Worm (Caenorhabditis elegans): ENCODE data around the gene mig-6.

DNA sequence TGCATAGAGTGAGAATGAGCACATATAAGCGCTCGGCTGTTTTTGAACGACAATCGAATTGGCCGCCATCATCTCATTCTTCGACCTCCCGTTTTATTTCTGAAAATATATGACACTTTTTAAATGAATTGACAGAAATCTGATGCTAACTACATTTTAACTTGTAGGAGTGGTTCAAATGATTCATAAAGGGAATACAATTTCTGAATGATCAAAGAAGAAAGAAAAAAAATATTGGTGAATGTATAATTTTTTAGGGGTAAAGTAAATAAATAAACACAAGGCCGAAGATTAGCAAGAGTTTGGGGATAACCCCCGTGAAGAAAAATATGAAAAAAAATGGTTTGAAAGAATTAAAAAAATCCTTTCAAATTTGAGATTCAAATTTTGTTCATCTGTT, 37.6 kb downstream of the mig-6 start, which contains the start of gene C37C3.11:
- TF ChIP-seq nfya-1 (tag; optimal IDR thresholded peaks at IDR 0.05; ENCODE audit: borderline replicate concordance, insufficient read depth) (no peak), let-526 (GFP tag; IDR thresholded peaks at IDR 0.05) (no peak), F39B2.1 (GFP tag; IDR thresholded peaks at IDR 0.05) (no peak), unc-62 (GFP tag; optimal IDR thresholded peaks at IDR 0.05) (no peak), snpc-3.4 (tag; optimal IDR thresholded peaks at IDR 0.05) (no peak), bed-1 (GFP tag; IDR thresholded peaks at IDR 0.05) (no peak)

Measured in whole organism, young adult.